Worm (Caenorhabditis elegans): ENCODE measurements around the gene F54B3.2.
"Not testable (repeated sequence)": the region's sequence is repeated elsewhere in the genome, so short reads cannot be mapped to it uniquely, and the experiment has no call there.

The F54B3.2 gene

DNA sequence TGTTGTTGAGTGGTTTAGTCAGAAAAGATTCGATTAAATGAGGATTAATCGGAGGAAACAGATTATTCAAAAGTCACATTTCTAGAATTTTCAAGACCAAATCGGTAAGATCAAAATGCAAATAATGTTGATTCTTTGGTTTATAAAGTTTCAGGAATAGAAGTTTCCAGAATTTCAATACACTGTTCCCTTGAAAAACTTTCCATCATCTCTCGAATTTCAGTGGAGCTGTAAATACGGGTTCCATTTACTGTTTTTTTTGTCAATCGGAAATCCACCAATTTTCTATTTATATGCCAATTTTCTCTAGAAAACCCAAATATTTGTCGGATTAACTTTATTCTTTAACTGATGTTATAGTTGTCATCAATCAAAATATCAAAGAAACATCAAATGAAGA lies 13.2 kb upstream of the F54B3.2 start:
- TF ChIP-seq him-1 (tag; optimal IDR thresholded peaks at IDR 0.05) (no peak), dao-5 (tag; optimal IDR thresholded peaks at IDR 0.05) (no peak), W03F9.2 (tag; optimal IDR thresholded peaks at IDR 0.05) (no peak)

DNA sequence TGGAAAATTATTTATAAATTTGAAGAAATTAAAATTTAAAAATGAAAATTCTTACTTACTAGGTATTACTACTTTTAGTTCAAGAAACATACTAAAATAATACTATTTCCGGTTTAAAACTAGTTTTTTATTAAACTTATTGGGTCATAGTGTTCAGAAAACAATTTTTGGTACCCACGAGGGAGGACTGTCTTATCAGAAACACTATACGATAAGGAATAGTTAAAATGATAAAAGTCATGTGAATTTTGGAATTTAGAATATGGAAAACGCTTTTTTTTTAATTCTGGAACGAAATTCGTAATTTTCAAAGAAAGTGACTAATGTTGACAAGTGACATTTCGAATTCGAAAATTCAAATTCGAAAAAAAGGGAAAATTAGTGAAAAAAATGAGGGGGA lies 11.7 kb upstream of the F54B3.2 start:
- no peak for TF ChIP-seq dao-5 (tag; optimal IDR thresholded peaks at IDR 0.05)
- TF ChIP-seq him-1 (tag; optimal IDR thresholded peaks at IDR 0.05): no peak
- TF ChIP-seq W03F9.2 (tag; optimal IDR thresholded peaks at IDR 0.05): no peak

DNA sequence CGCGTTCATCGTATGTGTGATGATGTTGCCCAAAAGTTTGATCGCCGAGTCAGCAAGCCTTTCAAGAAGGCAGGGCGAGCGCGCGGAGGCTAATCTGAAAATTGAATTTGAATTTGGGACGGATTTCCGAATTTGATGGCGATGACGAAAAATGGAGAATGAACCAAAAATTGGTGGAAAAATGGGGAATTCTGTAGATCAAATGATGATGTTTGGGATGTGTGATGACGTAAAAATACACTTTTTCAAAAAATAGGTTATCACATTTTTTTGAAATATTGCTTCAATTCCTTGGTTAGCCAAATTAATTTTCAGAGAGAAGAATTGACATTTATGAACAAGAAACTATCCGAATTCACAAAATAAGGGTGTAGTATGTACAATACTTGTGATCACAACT lies 9.6 kb upstream of the F54B3.2 start, which contains the start of gene ZK971.1:
ZK971.1 (minus strand) TSS at position 101 of the 400 bp plus-strand sequence.
- no peak for TF ChIP-seq dao-5 (tag; optimal IDR thresholded peaks at IDR 0.05)
- no peak for TF ChIP-seq W03F9.2 (tag; optimal IDR thresholded peaks at IDR 0.05)
- TF ChIP-seq him-1 (tag; optimal IDR thresholded peaks at IDR 0.05): no peak

DNA sequence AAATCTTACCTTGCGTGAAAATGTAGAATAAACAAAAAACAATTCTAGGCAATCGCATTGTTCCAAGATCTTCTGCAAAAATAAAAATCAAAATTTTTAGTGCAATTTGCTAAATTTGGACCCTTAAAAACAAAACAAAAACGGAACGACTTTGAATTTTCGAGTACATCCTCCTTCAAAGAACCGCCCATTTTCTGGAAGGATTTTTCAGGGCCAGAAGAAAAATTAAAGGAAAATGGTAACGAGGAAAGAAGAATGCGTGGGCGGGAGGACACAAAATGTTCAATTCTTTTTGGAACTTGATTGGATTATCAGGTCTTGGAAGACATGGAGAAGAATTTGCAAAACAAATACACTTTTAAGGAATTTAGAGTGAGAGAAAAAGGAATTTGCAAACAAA lies 1.1 kb upstream of the F54B3.2 start, which contains the start of gene F54B3.4:
F54B3.4 (minus strand) TSS at position 101 of the 400 bp plus-strand sequence.
- TF ChIP-seq him-1 (tag; optimal IDR thresholded peaks at IDR 0.05): no peak
- TF ChIP-seq W03F9.2 (tag; optimal IDR thresholded peaks at IDR 0.05): no peak
- TF ChIP-seq dao-5 (tag; optimal IDR thresholded peaks at IDR 0.05): no peak

DNA sequence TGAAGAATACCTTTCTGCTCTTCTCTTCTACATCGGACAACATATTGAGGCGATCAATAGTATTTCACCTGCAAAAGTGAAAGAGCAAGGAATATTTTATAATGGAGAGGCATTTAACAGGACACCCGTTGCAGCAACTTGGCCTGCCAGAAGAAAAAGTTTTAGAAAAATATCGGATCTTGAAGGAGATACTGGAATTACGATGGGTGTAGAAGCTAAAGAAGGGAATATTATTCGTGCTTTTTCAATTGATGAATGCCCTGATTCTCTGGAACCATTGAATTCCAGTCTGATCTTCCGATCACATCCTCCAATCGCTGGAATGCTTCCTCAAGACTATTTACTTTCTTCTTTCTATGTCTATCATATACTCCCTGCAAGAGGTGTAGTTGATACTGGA lies 8.7 kb downstream of the F54B3.2 start:
- TF ChIP-seq him-1 (tag; optimal IDR thresholded peaks at IDR 0.05) (no peak), W03F9.2 (tag; optimal IDR thresholded peaks at IDR 0.05) (no peak), dao-5 (tag; optimal IDR thresholded peaks at IDR 0.05) (no peak)

DNA sequence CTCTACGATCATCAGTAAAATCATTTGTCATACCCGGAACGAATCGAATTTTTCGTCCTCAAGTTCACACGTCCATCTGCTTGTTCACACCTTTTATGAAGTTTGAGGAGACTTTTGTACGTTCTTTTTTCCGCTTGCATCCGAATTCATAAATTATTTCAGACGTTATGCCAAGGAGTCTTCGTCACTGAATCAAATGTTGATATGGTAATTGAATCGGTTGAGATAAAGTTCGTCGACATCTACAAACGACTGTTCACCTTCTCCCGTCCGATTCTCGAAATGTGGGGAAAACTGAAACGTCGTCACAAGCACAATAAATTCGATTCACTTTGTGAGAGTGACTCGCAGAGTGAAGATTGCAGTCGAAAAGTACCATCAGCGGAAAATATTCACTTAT lies 17.9 kb downstream of the F54B3.2 start:
- TF ChIP-seq dao-5 (tag; optimal IDR thresholded peaks at IDR 0.05): no peak

DNA sequence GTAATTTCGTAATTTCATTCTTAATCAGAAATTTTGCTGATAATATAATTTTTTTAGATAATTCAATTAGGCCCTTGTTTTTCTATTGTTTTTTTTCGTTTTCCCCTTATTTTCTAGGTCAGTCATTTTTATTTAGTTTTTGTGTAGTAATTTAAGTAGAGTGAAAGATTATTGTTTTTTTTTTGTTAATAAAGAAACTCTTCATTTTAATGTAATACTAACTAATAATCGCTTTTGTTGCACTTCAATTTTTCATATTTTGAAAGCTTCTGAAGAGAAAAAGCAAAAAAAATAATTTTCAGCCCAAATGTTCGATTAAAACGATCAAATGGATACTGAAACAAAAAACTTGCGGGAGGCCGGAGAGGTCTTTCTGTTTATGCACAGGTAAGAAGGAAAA lies 19.0 kb downstream of the F54B3.2 start, which contains the start of gene F54B3.1:
F54B3.1 (plus strand) TSS at position 301 of the 400 bp plus-strand sequence.
- no peak for TF ChIP-seq dao-5 (tag; optimal IDR thresholded peaks at IDR 0.05)
- TF ChIP-seq him-1 (tag; optimal IDR thresholded peaks at IDR 0.05): no peak
- no peak for TF ChIP-seq W03F9.2 (tag; optimal IDR thresholded peaks at IDR 0.05)

DNA sequence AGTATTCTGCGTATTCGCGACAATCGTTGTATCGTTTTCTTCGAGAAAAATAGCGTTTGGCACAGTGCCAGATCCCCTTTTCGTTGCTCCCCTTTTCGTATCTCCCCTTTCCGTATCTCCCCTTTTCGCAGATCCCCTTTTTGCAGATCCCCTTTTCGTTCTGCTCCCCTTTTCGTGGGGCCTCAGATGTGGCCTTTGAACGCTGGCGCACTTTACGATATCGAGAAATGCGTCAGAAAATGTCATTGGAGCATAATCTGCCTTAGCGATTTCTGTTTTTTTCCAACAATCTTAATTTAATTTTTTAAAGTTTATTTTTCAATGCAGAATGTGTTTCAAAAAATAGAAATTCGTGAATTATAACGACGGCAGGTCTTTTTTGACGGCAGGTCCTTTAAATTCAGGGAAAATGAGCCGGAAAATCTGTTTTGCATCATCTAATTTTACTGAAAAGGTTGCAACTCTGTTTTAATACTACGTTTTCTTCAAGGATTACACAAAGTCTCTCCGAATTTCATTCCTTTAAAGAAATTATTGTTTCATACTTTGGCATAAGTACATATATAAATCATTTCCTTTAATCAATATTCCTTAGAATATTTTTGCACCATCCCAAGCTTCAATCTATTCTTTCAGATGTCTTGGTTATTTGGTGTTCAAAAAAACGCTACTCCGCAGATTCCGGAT lies 21.5 kb downstream of the F54B3.2 start, which contains the start of gene atad-3:
atad-3 (plus strand) TSS at position 637 of the 687 bp plus-strand sequence.
- TF ChIP-seq him-1 (tag; optimal IDR thresholded peaks at IDR 0.05) (peak; percentile 70), W03F9.2 (tag; optimal IDR thresholded peaks at IDR 0.05) (peak; percentile 79), dao-5 (tag; optimal IDR thresholded peaks at IDR 0.05) (no peak)

DNA sequence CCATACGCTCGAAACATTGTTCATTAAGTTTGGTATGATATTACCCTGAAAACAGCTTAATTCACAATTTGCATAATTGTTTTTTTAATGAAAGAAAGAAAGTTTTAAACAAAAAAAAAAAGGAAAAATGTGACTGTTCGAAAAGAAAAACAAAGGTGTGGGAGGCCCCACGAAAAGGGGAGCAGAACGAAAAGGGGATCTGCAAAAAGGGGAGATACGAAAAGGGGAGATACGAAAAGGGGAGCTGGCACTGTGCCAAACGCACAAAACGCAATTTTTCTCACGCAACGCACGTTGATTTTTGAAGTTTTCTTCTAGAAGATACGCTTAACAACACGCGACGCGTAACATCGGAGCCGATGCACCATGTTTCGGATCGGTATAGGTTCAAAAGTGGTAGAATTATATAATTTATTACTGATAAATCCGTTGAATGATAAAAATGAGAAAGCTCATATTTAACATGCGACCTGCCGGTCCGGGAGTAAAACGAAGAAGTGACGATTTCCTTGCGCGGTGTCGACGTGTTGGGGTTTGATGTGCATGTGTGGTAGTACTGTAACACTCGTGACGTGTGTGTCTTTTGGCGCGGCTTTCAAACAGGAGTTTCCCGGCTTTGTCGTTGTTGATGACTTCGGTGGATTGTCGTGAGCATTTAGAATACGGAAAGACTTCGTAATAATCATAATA lies 22.2 kb downstream of the F54B3.2 start, which contains the start of gene nrde-2:
nrde-2 (minus strand) TSS at position 45 of the 690 bp plus-strand sequence.
- not testable (repeated sequence) for TF ChIP-seq W03F9.2, him-1, dao-5 (tag; optimal IDR thresholded peaks at IDR 0.05)

DNA sequence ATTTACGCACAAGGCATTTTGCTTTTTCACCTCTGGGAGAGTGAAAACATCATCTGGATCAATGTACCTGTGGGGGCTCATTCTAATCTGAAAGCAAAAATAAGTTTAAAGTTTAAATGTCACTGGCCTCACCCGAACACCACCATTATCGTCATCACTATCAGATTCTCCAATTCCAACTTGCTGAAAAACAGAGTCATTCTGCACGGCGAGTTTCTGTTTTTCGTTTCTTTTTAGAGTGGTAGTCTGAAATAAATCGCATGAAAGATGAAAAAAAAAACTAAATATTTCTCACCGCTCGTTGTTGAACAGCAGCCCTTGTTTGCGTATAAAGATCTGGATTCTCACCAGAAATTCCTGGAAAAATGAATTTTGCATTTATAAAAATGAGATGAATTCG lies 22.8 kb downstream of the F54B3.2 start:
- TF ChIP-seq dao-5 (tag; optimal IDR thresholded peaks at IDR 0.05) (no peak), him-1 (tag; optimal IDR thresholded peaks at IDR 0.05) (no peak), W03F9.2 (tag; optimal IDR thresholded peaks at IDR 0.05) (no peak)

DNA sequence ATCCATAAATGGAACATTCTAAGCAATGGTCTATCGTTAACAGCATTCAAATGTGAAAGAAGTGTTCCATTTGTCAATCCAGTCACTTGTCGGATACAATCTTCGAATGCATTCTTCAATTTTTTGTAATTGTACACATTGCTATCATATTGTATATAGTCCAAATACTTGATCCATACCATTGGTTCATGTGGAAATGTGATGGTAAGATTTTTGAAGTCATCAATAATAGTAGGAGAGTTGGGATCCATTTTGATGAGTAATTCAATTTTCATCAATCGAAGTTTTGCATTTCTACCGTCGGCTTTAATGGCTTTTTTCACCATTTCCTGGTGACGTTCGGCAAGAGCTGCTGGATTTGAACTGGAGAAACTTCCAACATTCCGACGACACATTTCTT lies 24.3 kb downstream of the F54B3.2 start:
- no peak for TF ChIP-seq dao-5 (tag; optimal IDR thresholded peaks at IDR 0.05)
- TF ChIP-seq him-1 (tag; optimal IDR thresholded peaks at IDR 0.05): no peak
- TF ChIP-seq W03F9.2 (tag; optimal IDR thresholded peaks at IDR 0.05): no peak

DNA sequence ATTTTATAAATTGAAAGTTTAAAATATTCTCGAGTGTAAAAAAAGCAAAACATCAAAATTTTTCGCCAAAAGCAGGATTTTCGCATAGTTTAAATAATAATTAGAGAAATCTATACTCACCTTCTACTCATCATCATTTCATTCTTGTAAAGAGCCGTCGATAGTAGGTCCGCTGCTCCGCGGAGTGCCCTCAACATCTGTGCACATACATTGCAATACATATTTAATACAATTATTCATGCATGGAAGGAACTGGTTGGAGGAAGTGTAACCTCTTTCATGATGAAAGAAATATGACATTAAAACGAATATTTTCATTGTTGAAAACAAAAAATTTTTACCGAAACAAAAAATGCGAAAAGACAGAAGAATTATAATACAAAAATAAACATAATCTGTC lies 27.7 kb downstream of the F54B3.2 start, which contains the start of gene mrps-14:
mrps-14 (minus strand) TSS at position 197 of the 400 bp plus-strand sequence.
- no peak for TF ChIP-seq dao-5 (tag; optimal IDR thresholded peaks at IDR 0.05)

DNA sequence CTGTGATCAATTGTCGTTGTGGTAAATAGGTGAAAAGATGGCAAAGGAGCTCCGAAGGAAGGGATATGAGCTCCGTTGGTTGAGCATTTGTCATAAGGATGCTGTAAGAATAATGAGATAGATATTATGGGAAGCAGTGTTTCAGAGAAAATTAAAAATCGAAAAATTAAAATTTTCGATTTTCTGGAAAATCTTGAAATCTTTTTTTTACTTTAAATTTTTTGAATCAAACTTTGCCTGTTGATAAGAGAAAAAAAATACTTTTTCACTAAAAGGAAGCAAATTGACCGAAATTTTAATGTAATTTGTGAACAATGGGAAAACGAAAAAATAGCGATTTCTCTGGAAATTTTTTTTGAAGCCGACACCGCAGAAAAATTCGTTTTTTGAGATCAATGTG lies 30.4 kb downstream of the F54B3.2 start, which contains the start of gene mec-15:
mec-15 (minus strand) TSS at position 101 of the 400 bp plus-strand sequence.
- TF ChIP-seq dao-5 (tag; optimal IDR thresholded peaks at IDR 0.05) (no peak), W03F9.2 (tag; optimal IDR thresholded peaks at IDR 0.05) (no peak), him-1 (tag; optimal IDR thresholded peaks at IDR 0.05) (no peak)

DNA sequence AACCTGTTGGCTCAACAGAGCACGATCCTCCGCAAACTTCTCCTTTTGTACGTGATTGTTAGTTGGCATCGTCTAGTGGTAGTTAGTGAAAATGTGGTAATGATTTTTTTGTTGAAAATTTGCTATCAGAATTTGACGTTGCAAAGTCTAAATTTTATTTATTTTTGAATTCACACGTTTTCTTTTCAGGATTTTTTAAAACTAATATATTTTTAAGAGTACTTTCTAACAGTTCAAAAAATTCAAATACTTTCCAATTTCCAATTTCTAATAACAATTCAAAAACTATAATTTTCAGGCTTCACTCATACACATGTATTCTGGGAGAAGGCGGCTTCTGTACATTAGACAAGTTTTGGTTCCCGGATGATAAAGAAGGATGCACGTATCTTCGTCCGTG lies 35.6 kb downstream of the F54B3.2 start, which contains the start of gene ubxn-5:
ubxn-5 (minus strand) TSS at position 101 of the 400 bp plus-strand sequence.
- TF ChIP-seq him-1 (tag; optimal IDR thresholded peaks at IDR 0.05) (no peak), dao-5 (tag; optimal IDR thresholded peaks at IDR 0.05) (no peak), W03F9.2 (tag; optimal IDR thresholded peaks at IDR 0.05) (no peak)

Data from whole organism, L4/young adult.